Fruit fly (Drosophila melanogaster) whole organism, larva: ENCODE measurements around the gene Pfdn5.

Experiments
- noc ChIP-seq: fragments of 200-800 bp; sonication (Bioruptor generic); optimal IDR thresholded peaks from 3 replicates; lab custom pipeline; 2019; ENCODE audit warnings: missing biosample characterization, mild to moderate bottlenecking, missing genetic modification characterization, moderate library complexity

Pfdn5 gene

dm6 chr3R:22522859-22523258 lies 36.0 kb downstream of the Pfdn5 start:
- peak; percentile 32 for TF ChIP-seq noc (tag; lab: Kevin White, UChicago)

DNA sequence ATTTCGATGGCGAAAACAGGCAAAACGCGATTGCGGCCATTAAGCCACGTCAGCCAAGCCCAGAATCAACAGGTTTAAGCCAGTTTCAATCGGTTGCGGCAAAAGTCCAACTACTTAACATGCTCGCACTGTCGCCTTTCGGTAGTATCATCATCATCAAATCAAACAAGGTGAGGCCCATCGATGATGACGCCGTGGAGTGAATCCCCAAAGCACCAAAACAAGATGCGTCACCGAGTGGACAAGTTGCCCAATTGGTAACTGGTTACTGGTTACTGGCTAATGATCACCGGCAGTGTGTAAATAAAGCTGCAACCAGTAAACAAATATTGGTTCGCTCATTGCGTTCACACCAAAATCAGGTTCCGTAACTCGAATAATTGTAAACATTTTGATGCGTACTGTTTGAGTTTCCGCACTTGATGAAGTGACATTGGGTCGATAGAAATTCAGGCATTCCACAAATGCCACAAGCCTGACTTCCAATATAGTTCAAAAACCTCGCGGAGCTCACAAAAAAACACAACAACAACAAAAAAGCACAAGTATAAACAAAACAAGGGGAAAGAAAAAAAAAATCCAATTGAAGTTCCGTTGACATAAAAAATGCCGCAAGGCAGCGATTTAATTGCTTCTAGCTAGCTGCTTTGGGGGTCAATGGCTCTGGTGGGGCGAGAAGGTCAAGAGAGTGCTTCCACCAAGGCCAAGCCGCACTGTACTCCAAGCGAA lies 37.7 kb downstream of the Pfdn5 start:
- no peak for TF ChIP-seq noc (tag; lab: Kevin White, UChicago)

dm6 chr3R:22525073-22525413 lies 38.2 kb downstream of the Pfdn5 start:
- no peak for TF ChIP-seq noc (tag; lab: Kevin White, UChicago)

DNA sequence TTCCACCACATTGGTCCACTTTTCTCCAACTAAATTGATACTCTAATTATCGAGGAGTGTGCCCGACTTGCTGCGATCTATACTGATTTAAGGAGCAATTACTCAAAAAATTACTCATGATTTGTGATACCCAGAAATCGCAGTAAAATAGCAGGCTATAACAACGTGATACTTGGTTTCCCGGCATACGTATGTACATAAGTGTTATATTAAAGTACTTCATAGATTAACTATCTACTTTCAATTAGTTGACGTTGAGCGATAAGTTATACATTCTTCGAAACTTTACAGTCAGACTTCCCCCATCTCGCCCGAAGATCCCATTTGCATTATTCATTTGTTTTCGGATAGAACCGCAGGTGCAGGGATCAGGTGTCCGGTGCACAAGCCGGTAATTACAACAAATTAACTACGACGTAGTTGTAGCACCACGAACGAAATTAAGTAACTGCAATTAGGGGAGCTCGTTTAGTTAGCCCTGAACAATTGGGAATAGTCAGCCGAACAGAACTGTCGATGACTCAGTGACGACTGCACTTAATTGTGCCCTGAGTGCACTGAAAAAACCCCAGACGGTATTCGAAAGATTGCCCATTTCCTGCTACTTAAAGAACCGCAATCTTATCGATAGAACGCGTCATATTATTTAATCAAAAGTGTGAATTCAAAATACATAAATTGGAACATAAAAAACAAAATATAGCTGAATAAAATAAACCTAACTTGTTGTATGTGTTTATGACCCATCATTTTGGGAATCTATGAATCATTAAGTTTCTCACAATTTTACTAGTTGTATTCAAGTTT lies 38.9 kb downstream of the Pfdn5 start:
- peak; percentile 33 for TF ChIP-seq noc (tag; lab: Kevin White, UChicago)

- peak; percentile 33 for TF ChIP-seq noc (tag; lab: Kevin White, UChicago)
These were observed 39.6 kb downstream of the Pfdn5 start for dm6 chr3R:22526353-22526907.

- TF ChIP-seq noc (tag; lab: Kevin White, UChicago) = peak; percentile 30
These were observed 40.4 kb downstream of the Pfdn5 start for dm6 chr3R:22527192-22527591.

- no peak for TF ChIP-seq noc (tag; lab: Kevin White, UChicago)
These were observed 40.9 kb downstream of the Pfdn5 start for dm6 chr3R:22527636-22528148.

- no peak for TF ChIP-seq noc (tag; lab: Kevin White, UChicago)
These were observed 41.7 kb downstream of the Pfdn5 start, which contains the start of gene CG5346 for dm6 chr3R:22528264-22529158. TSS of gene CG5346 (minus strand) at chr3R:22528663.

DNA sequence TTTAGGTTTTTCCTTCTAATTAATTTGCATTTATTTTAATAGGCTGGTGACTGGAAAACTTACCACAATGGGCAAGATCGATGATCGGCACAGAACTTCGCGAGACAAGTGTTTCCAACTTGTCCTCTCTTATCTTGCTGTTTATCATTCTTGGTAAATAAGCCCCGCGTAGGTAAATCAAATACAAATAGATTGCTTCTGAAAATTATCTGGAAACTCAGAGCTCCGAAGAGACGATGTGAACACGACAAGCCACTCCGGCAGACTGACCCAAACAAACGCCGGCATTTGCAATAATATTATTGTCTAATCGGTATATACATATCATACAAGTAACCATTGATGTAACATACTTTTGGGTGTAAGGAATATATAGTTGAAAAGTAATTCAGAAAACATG lies 43.5 kb downstream of the Pfdn5 start, which contains the start of gene CG33099:
CG33099 (minus strand) TSS at position 268 of the 400 bp plus-strand sequence.
- TF ChIP-seq noc (tag; lab: Kevin White, UChicago) = peak; percentile 65

DNA sequence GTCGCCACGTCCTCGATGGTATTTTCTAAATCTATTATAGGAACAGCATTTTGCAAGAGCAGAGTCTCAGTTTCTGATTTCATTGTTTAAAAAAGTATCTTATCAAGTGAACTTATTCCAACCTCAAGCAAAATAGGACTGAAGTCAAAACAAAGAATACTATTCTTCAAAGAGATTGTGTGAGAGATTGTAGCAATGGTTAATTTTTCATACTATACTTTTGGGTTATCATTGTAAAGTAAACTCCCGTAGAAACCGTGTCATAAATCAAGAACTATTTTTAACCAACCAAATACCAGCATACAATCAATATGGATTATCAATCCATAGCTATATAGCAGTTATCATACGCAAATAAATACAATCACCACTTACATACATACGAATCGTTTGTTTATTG lies 45.0 kb downstream of the Pfdn5 start, which contains the start of gene CG33093:
CG33093 (minus strand) TSS at position 122 of the 400 bp plus-strand sequence.
- TF ChIP-seq noc (tag; lab: Kevin White, UChicago) = no peak

DNA sequence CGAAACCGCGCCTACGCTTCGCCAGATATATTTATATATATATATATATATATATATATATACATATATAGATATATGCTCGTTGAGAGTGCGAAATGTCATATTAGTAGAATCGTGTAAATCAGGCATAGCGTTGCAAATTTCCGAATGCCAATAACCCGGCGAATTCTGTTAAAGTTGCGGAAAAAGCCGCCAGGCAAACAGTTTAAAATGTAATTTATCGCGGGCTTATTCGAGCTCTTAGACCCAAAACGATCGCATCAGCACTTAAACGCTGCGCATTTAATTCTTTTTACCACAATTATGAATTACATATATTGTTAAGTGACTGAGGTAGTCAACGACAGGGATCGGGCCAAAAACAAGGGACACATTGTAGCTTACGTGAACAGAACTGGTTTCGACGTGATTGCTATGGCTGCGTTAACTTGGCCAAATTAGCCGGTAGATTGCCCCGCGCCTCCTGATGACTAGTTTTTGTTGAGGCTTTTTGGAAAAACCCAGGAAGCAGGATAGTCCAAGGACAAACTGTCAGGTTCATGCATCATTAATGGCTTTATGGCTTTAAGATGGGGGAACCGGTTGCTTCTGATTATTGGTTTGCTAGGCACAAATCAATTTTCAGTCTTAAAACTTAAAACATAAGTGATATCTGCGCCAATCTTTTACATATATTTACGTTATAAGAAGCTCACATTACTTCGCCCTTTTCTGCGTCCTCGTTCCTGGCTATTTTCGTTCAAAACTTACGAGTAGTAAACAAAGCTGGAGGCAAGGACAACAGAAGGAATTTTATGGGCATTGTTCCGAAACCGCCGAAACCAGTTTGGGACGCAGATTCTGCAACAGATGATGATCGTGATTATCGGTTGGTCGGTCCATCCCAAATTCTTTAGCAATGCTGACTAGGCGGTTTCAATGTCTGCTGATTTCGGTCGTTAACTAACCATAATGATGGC lies 47.4 kb downstream of the Pfdn5 start:
- no peak for TF ChIP-seq noc (tag; lab: Kevin White, UChicago)

DNA sequence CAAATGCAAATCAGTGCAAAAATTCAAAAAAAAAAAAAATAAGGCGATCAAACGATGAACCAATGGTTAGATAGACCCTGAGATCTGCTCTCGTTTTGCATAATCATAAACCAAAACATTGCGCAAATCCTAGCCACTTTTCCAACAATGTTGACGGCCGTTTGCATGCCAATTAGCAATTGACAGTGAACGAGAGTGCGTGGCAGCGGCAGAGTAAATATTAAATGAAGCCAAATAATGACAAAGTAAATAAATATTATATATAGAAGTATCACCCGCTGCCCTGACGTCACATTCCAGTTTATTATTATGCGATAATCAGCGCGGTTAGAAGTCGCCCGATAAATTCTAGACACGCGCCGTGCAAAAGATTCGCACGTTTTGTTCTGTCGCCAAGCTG lies 49.1 kb downstream of the Pfdn5 start:
- TF ChIP-seq noc (tag; lab: Kevin White, UChicago) = no peak

DNA sequence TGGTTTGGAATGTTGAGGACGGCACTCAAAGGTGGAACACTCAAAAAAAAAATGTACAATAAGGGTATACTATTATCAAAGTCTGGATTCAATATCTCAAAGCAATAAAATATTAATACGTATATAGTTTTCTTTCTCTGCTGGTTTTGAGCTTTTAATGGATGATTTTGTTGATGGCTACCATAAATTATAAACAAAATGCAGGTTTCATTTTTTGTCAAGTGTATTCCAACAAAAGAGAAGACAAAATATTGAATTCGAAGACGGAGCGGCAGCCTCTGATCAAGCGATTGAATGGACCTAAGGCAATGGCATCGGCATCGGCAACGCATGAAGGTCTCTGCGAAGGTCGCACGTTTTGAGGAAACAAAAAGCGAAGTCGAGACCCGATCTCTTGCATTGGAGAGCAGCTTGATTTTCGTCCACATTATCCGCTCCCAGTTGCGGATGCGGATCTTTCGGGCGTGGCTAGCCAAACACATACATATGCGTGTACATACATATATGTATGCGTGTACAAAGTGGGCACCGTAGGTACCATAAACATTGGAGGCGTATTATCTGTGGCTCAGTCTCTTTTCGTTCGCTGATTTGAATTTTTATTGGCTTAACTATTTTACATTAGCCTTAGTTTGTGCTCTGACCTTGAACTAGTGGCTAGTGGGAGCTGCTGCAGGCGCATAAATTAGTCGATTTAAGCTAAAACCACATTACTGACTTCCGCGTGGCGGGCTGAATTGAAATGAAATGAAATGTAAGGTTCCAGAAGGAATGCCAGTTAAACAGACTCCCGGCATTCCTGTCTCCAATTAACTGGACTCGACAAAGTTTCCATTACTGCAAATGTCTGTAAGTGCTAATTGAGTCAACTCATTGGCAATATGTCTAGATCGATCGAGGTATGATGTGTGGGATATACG lies 49.9 kb downstream of the Pfdn5 start:
- TF ChIP-seq noc (tag; lab: Kevin White, UChicago) = peak; percentile 18
